Worm (Caenorhabditis elegans) whole organism, L4 larva: ENCODE results near the gene pcca-1.

Experiments
- F26F4.8 ChIP-seq: fragments of 200-800 bp; sonication (Bioruptor generic); conservative IDR thresholded peaks from 2 replicates; pipeline ENCODE4 v1.3.6; 2022; ENCODE audit warnings: missing genetic modification characterization, missing compliant biosample characterization
- aly-2 ChIP-seq: sonication (generic microtip); optimal IDR thresholded peaks from 2 replicates; lab custom pipeline; 2018; ENCODE audit warnings: missing biosample characterization, missing genetic modification characterization
- ces-1 ChIP-seq: fragments of 150-350 bp; sonication (generic microtip); optimal IDR thresholded peaks from 4 replicates; lab custom pipeline; 2014; ENCODE audit warnings: missing biosample characterization, missing genetic modification reagents, missing genetic modification characterization
- fos-1 ChIP-seq: fragments of 150-350 bp; optimal IDR thresholded peaks from 2 replicates; lab custom pipeline; 2014; ENCODE audit warnings: missing biosample characterization, missing genetic modification characterization
- hmg-1.1 ChIP-seq: fragments of 200-800 bp; sonication (Bioruptor generic); IDR thresholded peaks from 2 replicates; pipeline ENCODE4 v1.3.6; 2022; ENCODE audit warnings: missing genetic modification reagents, missing genetic modification characterization, missing compliant biosample characterization
- lin-15B ChIP-seq: fragments of 150-350 bp; sonication (generic microtip); optimal IDR thresholded peaks from 3 replicates; lab custom pipeline; 2014; ENCODE audit warnings: missing biosample characterization, missing genetic modification characterization
- lsy-2 ChIP-seq, 2 experiments: fragments of 150-350 bp in 1 of 2; sonication (generic microtip) in 1 of 2; optimal IDR thresholded peaks; 2 replicates each; lab custom pipeline; 2014 to 2017; ENCODE audit warnings: missing biosample characterization in 2 of 2, missing genetic modification characterization in 2 of 2
- pha-4 ChIP-seq, 2 experiments: fragments of 150-350 bp in 1 of 2; fragments of 200-800 bp in 1 of 2; sonication (Bioruptor generic) in 1 of 2; IDR thresholded peaks in 1 of 2; optimal IDR thresholded peaks in 1 of 2; 2 replicates each; pipeline versions ENCODE4 v1.3.6 to Lab custom; 2014 to 2022; ENCODE audit warnings: missing genetic modification characterization in 2 of 2, missing genetic modification reagents in 2 of 2, missing biosample characterization in 1 of 2, missing compliant biosample characterization in 1 of 2
- skn-1 ChIP-seq: fragments of 150-350 bp; optimal IDR thresholded peaks from 2 replicates; lab custom pipeline; 2014; ENCODE audit warnings: missing biosample characterization, missing genetic modification characterization
- unc-39 ChIP-seq: sonication (generic microtip); optimal IDR thresholded peaks from 2 replicates; lab custom pipeline; 2017; ENCODE audit warnings: missing biosample characterization, missing genetic modification characterization
- unc-62 ChIP-seq, 3 experiments: fragments of 150-350 bp in 1 of 3; sonication (generic microtip); optimal IDR thresholded peaks in 2 of 3; peaks in 1 of 3; 1 replicate in 1 of 3; 2 replicates in 2 of 3; lab custom pipeline; 2014 to 2017; ENCODE audit warnings: missing biosample characterization in 3 of 3, missing genetic modification characterization in 3 of 3, missing genetic modification reagents in 3 of 3, missing genotype in 1 of 3

- no peak for TF ChIP-seq lin-15B (tag; lab: Kevin White, UChicago)
- no peak for TF ChIP-seq skn-1
- TF ChIP-seq ces-1, result no peak
- TF ChIP-seq hmg-1.1, result no peak
- no peak for TF ChIP-seq aly-2 (tag; lab: Kevin White, UChicago)
- TF ChIP-seq F26F4.8 (GFP tag; lab: Robert Waterston, UW), result no peak
- TF ChIP-seq pha-4 (GFP tag; IDR thresholded peaks at IDR 0.05; lab: Robert Waterston, UW), result no peak
- no peak for TF ChIP-seq pha-4 (tag; optimal IDR thresholded peaks at IDR 0.05; lab: Kevin White, UChicago)
- TF ChIP-seq fos-1 (tag; lab: Kevin White, UChicago), result no peak
- TF ChIP-seq unc-39 (tag; lab: Kevin White, UChicago), result no peak
- no peak for TF ChIP-seq unc-62 (GFP tag; optimal IDR thresholded peaks at IDR 0.05 in 1 of 2; lab: Kevin White, UChicago)
- TF ChIP-seq unc-62 (tag; optimal IDR thresholded peaks at IDR 0.05; lab: Kevin White, UChicago), result no peak
- TF ChIP-seq lsy-2 (tag; optimal IDR thresholded peaks at IDR 0.05; lab: Kevin White, UChicago), result no peak
Observed at ce11 chrX:7627351-7627750, 33.4 kb downstream of the pcca-1 start, which contains the start of gene nlp-61.
